Worm (Caenorhabditis elegans) whole organism, young adult: ENCODE data around the gene syx-6.

Source experiments
- F33H1.4 ChIP-seq: fragments of 200-800 bp; sonication (Bioruptor generic); IDR thresholded peaks from 2 replicates; pipeline ENCODE4 v1.3.6; 2022; ENCODE audit warnings: missing genetic modification reagents, missing genetic modification characterization, missing compliant biosample characterization
- K12H6.12 ChIP-seq: fragments of 200-800 bp; sonication (Bioruptor generic); optimal IDR thresholded peaks from 2 replicates; lab custom pipeline; 2018; ENCODE audit warnings: mild to moderate bottlenecking, missing genetic modification characterization, missing compliant biosample characterization
- Y53G8AR.9 ChIP-seq: fragments of 200-800 bp; sonication (Bioruptor generic); conservative IDR thresholded peaks from 2 replicates; pipeline ENCODE4 v1.3.6; 2022; ENCODE audit warnings: missing genetic modification reagents, missing genetic modification characterization, missing compliant biosample characterization
- ama-1 ChIP-seq, 3 experiments: fragments of 150-350 bp in 1 of 3; sonication (generic microtip) in 2 of 3; optimal IDR thresholded peaks; 2 replicates each; lab custom pipeline; 2014 to 2018; ENCODE audit warnings: missing biosample characterization in 2 of 3, missing genetic modification characterization in 2 of 3, missing genetic modification reagents in 2 of 3
- aptf-3 ChIP-seq: fragments of 200-800 bp; sonication (Bioruptor generic); IDR thresholded peaks from 2 replicates; pipeline ENCODE4 v1.3.6; 2022; ENCODE audit warnings: missing genetic modification characterization, missing compliant biosample characterization
- bed-1 ChIP-seq: fragments of 200-800 bp; sonication (Bioruptor generic); IDR thresholded peaks from 2 replicates; pipeline ENCODE4 v1.3.6; 2022; ENCODE audit warnings: missing genetic modification reagents, missing genetic modification characterization, missing compliant biosample characterization
- ceh-79 ChIP-seq: sonication (generic microtip); optimal IDR thresholded peaks from 2 replicates; lab custom pipeline; 2017; ENCODE audit warnings: mild to moderate bottlenecking, missing genetic modification characterization, missing compliant biosample characterization
- die-1 ChIP-seq: sonication (generic microtip); optimal IDR thresholded peaks from 2 replicates; lab custom pipeline; 2016; ENCODE audit warnings: missing genotype, mild to moderate bottlenecking, missing genetic modification characterization, missing compliant biosample characterization
- mcd-1 ChIP-seq: fragments of 200-800 bp; sonication (Bioruptor generic); IDR thresholded peaks from 2 replicates; pipeline ENCODE4 v1.3.6; 2022; ENCODE audit warnings: missing genetic modification reagents, missing genetic modification characterization, missing compliant biosample characterization
- nfya-1 ChIP-seq: sonication (generic microtip); optimal IDR thresholded peaks from 2 replicates; lab custom pipeline; 2017; ENCODE audit warnings: antibody characterized with exemption, missing compliant biosample characterization, missing genetic modification characterization, borderline replicate concordance; ENCODE audit not compliant: insufficient read depth
- snpc-4 ChIP-seq, 5 experiments: fragments of 150-350 bp in 1 of 5; sonication (generic microtip) in 4 of 5; optimal IDR thresholded peaks; 2 replicates each; lab custom pipeline; 2014 to 2018; ENCODE audit warnings: missing genetic modification characterization in 5 of 5, missing biosample characterization in 3 of 5, antibody characterized with exemption in 2 of 5, mild to moderate bottlenecking in 2 of 5, missing compliant biosample characterization in 2 of 5, missing genotype in 2 of 5, moderate library complexity in 2 of 5, missing genetic modification reagents in 1 of 5
- tlf-1 ChIP-seq: fragments of 200-800 bp; sonication (Bioruptor generic); optimal IDR thresholded peaks from 2 replicates; lab custom pipeline; 2018; ENCODE audit warnings: mild to moderate bottlenecking, missing genetic modification characterization, missing compliant biosample characterization
- xnd-1 ChIP-seq: sonication (generic microtip); optimal IDR thresholded peaks from 2 replicates; lab custom pipeline; 2016; ENCODE audit warnings: missing genotype, missing genetic modification reagents, missing genetic modification characterization, missing compliant biosample characterization

DNA sequence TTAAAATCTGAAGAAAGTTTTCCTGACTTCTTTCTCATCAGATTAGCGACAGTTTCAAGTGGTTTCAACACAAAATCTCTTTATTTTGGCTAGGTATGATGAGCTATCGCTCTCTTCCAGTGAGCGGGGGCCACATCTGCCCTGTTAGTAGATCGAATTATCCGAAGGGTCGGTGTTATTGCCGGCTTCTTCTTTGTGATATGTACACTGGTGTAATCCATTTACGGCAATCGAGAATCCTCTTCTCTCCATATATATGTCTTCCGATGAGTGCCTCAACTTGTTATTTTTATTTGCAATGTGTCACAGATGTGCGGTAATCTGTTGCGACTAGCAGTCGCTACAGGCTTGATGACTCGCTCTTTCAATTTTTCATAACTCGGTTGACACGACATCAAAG, 38.0 kb downstream of the syx-6 start:
- TF ChIP-seq ceh-79 (tag; lab: Kevin White, UChicago), result no peak
- TF ChIP-seq snpc-4 (GFP tag; optimal IDR thresholded peaks at IDR 0.05; lab: Kevin White, UChicago), result no peak
- TF ChIP-seq snpc-4 (tag; optimal IDR thresholded peaks at IDR 0.05; lab: Kevin White, UChicago), result no peak
- no peak for TF ChIP-seq mcd-1 (GFP tag; lab: Robert Waterston, UW)
- TF ChIP-seq ama-1 (optimal IDR thresholded peaks at IDR 0.05; lab: Kevin White, UChicago), result no peak
- TF ChIP-seq ama-1 (GFP tag; optimal IDR thresholded peaks at IDR 0.05; lab: Kevin White, UChicago), result no peak
- TF ChIP-seq die-1, result no peak
- no peak for TF ChIP-seq bed-1
- no peak for TF ChIP-seq aptf-3 (GFP tag; lab: Robert Waterston, UW)
- no peak for TF ChIP-seq xnd-1 (tag; lab: Kevin White, UChicago)
- no peak for TF ChIP-seq F33H1.4
- TF ChIP-seq K12H6.12 (tag; lab: Kevin White, UChicago), result no peak
- no peak for TF ChIP-seq tlf-1
- no peak for TF ChIP-seq Y53G8AR.9 (GFP tag; lab: Robert Waterston, UW)
- TF ChIP-seq nfya-1, result no peak
